Worm (Caenorhabditis elegans) whole organism, L2 larva: ENCODE results near the gene str-264.

Experiments
- egl-27 ChIP-seq: sonication (generic microtip); optimal IDR thresholded peaks from 3 replicates; lab custom pipeline; 2017; ENCODE audit warnings: missing biosample characterization, missing genetic modification reagents, missing genetic modification characterization
- nhr-237 ChIP-seq: fragments of 150-350 bp; optimal IDR thresholded peaks from 2 replicates; lab custom pipeline; 2014; ENCODE audit warnings: missing biosample characterization, missing genetic modification characterization
- skn-1 ChIP-seq: sonication (generic microtip); optimal IDR thresholded peaks from 2 replicates; lab custom pipeline; 2017; ENCODE audit warnings: missing biosample characterization, missing genetic modification characterization

ce11 chrV:15444188-15444587, 48.2 kb downstream of the str-264 start, which contains the start of gene T26H5.11:
- no peak for TF ChIP-seq skn-1 (tag; lab: Kevin White, UChicago)
- TF ChIP-seq egl-27 (tag; lab: Kevin White, UChicago) = no peak
- TF ChIP-seq nhr-237 (tag; lab: Kevin White, UChicago) = no peak
